Worm (Caenorhabditis elegans) whole organism, early embryonic: ENCODE measurements around the gene Y51H4A.941.
"Not testable (repeated sequence)": the region's sequence is repeated elsewhere in the genome, so short reads cannot be mapped to it uniquely, and the experiment has no call there.

Experiments used
- ama-1 ChIP-seq: fragments of 150-350 bp; optimal IDR thresholded peaks from 2 replicates; lab custom pipeline; 2014
- flt-1 ChIP-seq: fragments of 200-800 bp; sonication (Bioruptor generic); IDR thresholded peaks from 2 replicates; pipeline ENCODE4 v1.3.6; 2022; ENCODE audit warnings: missing genetic modification characterization, missing compliant biosample characterization
- hnd-1 ChIP-seq: sonication (generic microtip); optimal IDR thresholded peaks from 2 replicates; lab custom pipeline; 2016; ENCODE audit warnings: missing genetic modification characterization, missing compliant biosample characterization
- pes-1 ChIP-seq: fragments of 200-800 bp; sonication (Bioruptor generic); IDR thresholded peaks from 2 replicates; pipeline ENCODE4 v1.3.6; 2022; ENCODE audit warnings: missing genetic modification reagents, missing genetic modification characterization, missing compliant biosample characterization
- tra-4 ChIP-seq: sonication (generic microtip); optimal IDR thresholded peaks from 2 replicates; lab custom pipeline; 2017; ENCODE audit warnings: missing genetic modification characterization, missing compliant biosample characterization

DNA sequence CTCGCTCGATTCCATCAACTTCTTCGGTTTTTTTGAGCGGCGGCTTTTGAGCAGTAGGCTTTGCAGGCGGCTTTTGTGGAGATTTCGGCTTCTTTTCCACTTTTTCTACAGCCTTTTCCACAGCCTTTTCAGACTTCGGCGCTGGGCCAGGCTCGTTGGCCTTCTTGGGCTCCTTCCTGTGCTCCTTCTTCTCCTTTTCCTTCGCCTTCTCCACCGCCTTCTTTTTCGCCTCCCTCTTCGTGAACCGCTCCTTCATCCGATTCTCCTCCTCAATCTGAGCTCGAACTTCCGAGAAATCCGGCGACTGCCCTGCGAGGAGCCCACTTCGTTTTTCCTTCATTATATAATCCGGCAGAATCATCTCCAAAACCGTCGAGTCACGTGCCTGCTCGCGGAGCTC is 46.1 kb downstream of the Y51H4A.941 start:
- not testable (repeated sequence) for TF ChIP-seq ama-1 (lab: Kevin White, UChicago); flt-1 (GFP tag; lab: Robert Waterston, UW); tra-4 (tag; lab: Kevin White, UChicago); hnd-1 (tag; lab: Kevin White, UChicago)
- TF ChIP-seq pes-1 (GFP tag; lab: Robert Waterston, UW) = 0 out of 2 replicates have a peak, but pooled peaks have one; percentile 8
